Worm (Caenorhabditis elegans) whole organism, midembryonic: ENCODE measurements around the gene F59E12.8.

Experiments used
- T22C8.4 ChIP-seq: fragments of 200-800 bp; sonication (Bioruptor generic); IDR thresholded peaks from 2 replicates; pipeline ENCODE4 v1.3.6; 2022; ENCODE audit warnings: missing genetic modification characterization, missing compliant biosample characterization
- flt-1 ChIP-seq: fragments of 200-800 bp; sonication (Bioruptor generic); IDR thresholded peaks from 2 replicates; pipeline ENCODE4 v1.3.6; 2022; ENCODE audit warnings: missing genetic modification characterization, missing compliant biosample characterization
- ref-1 ChIP-seq: fragments of 200-800 bp; sonication (Bioruptor generic); conservative IDR thresholded peaks from 2 replicates; pipeline ENCODE4 v1.3.6; 2022; ENCODE audit warnings: missing genetic modification reagents, missing genetic modification characterization, missing compliant biosample characterization
- ztf-29 ChIP-seq: fragments of 200-800 bp; sonication (Bioruptor generic); IDR thresholded peaks from 2 replicates; pipeline ENCODE4 v1.3.6; 2022; ENCODE audit warnings: missing genetic modification reagents, missing genetic modification characterization, missing compliant biosample characterization

- TF ChIP-seq ref-1 (GFP tag; lab: Robert Waterston, UW), result no peak
- no peak for TF ChIP-seq ztf-29 (GFP tag; lab: Robert Waterston, UW)
- TF ChIP-seq flt-1 (GFP tag; lab: Robert Waterston, UW), result no peak
- TF ChIP-seq T22C8.4 (GFP tag; lab: Robert Waterston, UW), result no peak
These were observed 17.4 kb downstream of the F59E12.8 start, which contains the start of gene dhs-6 for ce11 chrII:5619298-5619697.
